Worm (Caenorhabditis elegans): Measurements from ENCODE around the gene C25F9.8.

Gene C25F9.8

ce11 chrV:19429605-19430004 lies 34.8 kb downstream of the C25F9.8 start (continued):
- no peak for TF ChIP-seq skn-1 (tag; optimal IDR thresholded peaks at IDR 0.05)
- TF ChIP-seq nhr-77 (tag; optimal IDR thresholded peaks at IDR 0.05) = no peak
- no peak for TF ChIP-seq snpc-4 (tag; optimal IDR thresholded peaks at IDR 0.05)
- TF ChIP-seq nhr-21 (tag; optimal IDR thresholded peaks at IDR 0.05) = no peak
- TF ChIP-seq nhr-25 (tag; optimal IDR thresholded peaks at IDR 0.05) = peak; percentile 54
- TF ChIP-seq egl-27 (tag; optimal IDR thresholded peaks at IDR 0.05) = no peak
- TF ChIP-seq peb-1 (tag; optimal IDR thresholded peaks at IDR 0.05) = no peak
- TF ChIP-seq unc-55 (GFP tag; optimal IDR thresholded peaks at IDR 0.05) = no peak
- TF ChIP-seq sma-3 (GFP tag; optimal IDR thresholded peaks at IDR 0.05) = no peak
- no peak for TF ChIP-seq aly-2 (tag; optimal IDR thresholded peaks at IDR 0.05)
- no peak for TF ChIP-seq blmp-1 (tag; optimal IDR thresholded peaks at IDR 0.05; ENCODE audit: insufficient read depth)
- TF ChIP-seq nhr-237 (tag; optimal IDR thresholded peaks at IDR 0.05) = no peak

DNA sequence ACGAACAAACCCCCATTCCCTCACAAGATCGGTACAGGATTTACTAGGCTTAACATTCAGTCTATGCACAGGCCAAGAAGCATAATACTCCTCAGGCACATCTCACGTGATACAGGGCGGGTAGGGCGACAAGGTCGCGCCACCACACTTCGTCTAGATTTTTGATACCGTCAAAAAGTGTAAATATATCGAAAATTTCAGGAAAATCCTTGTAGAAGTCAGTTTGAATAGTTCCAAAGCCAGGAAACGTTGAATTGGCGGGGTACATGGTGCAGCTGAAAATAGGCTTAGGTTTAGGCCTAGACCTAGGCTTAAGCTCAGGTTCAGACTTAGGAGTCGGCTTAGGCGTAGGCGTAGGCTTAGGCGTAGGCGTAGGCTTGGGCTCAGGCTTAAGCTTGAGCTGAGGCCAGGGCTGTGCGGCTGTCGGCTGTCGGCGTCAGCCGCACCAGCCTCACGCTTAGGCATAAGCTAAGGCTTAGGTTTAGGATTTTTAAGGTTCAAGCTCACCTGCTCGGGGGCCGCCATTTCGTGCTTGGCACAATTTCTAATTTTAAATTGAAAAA lies 35.6 kb downstream of the C25F9.8 start:
- TF ChIP-seq zag-1 (tag; optimal IDR thresholded peaks at IDR 0.05) (no peak), Y55F3AM.14 (GFP tag; optimal IDR thresholded peaks at IDR 0.05) (peak; percentile 5)

ce11 chrV:19431036-19431435 lies 36.2 kb downstream of the C25F9.8 start, which contains the start of gene srw-85:
srw-85 (minus strand) TSS chrV:19431136.
- TF ChIP-seq nhr-11 (tag; optimal IDR thresholded peaks at IDR 0.05) = no peak

DNA sequence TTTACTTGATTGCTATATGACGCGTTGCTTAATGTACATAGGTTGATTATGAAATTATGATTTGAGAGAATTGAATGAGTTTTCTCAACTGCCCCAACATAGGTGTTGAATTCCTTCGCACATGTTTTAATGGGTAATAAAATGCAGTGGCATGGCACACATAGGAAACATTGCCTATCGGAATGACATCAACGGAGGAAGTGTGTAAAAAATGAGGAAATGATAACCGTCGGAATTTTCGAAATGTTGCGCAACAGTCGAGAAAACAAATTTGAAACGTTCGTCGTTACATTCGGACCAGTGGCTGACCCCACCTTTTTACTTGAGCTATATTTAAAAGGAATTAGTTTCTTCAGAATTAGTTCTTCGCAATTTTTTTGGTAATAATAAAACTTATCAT lies 37.2 kb downstream of the C25F9.8 start:
- TF ChIP-seq nhr-237 (tag; optimal IDR thresholded peaks at IDR 0.05) = no peak
- peak; percentile 25 for TF ChIP-seq nhr-129 (tag; optimal IDR thresholded peaks at IDR 0.05)

- TF ChIP-seq elt-3 (tag; optimal IDR thresholded peaks at IDR 0.05) (no peak), lsy-2 (tag; optimal IDR thresholded peaks at IDR 0.05) (no peak), dmd-4 (tag; optimal IDR thresholded peaks at IDR 0.05) (no peak), Y55F3AM.14 (GFP tag; optimal IDR thresholded peaks at IDR 0.05) (no peak), F13H6.1 (tag; optimal IDR thresholded peaks at IDR 0.05) (no peak)
These were observed 38.1 kb downstream of the C25F9.8 start, which contains the start of gene C25F9.11 for ce11 chrV:19432972-19433371. C25F9.11 (minus strand) TSS chrV:19433072.

- TF ChIP-seq mdl-1 (tag; optimal IDR thresholded peaks at IDR 0.05) (no peak), fos-1 (tag; optimal IDR thresholded peaks at IDR 0.05) (peak; percentile 10)
These were observed 39.1 kb downstream of the C25F9.8 start, which contains the start of gene C25F9.16 for ce11 chrV:19433806-19434437. C25F9.16 (plus strand) TSS chrV:19434387.

ce11 chrV:19436307-19436706 lies 41.5 kb downstream of the C25F9.8 start, which contains the start of gene C25F9.14:
C25F9.14 (plus strand) TSS chrV:19436484.
- TF ChIP-seq fos-1 (tag; optimal IDR thresholded peaks at IDR 0.05) (peak; percentile 49), nhr-25 (tag; optimal IDR thresholded peaks at IDR 0.05) (no peak), nhr-129 (tag; optimal IDR thresholded peaks at IDR 0.05) (no peak), unc-55 (GFP tag; optimal IDR thresholded peaks at IDR 0.05) (no peak), C34F6.9 (tag; optimal IDR thresholded peaks at IDR 0.05) (no peak), ceh-16 (tag; optimal IDR thresholded peaks at IDR 0.05) (no peak)

DNA sequence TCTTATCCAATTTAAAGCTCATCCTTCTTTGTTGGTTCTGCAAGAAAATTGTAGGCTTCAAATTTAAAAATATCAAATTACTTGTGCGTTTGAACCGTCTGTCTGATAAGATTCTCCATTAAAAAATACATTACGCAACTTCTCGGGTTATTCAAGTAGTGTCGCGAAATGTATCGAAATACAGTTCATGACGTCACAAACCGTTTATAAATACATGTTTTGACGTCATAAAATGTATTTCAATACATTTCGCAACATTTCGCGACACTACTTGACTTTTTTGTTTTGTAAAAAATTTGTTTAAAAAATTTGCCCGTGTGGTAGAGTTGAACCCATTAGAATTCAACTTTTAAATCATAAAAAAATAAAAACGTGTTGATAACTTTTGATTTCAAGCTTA lies 48.7 kb downstream of the C25F9.8 start:
- TF ChIP-seq nhr-25 (tag; optimal IDR thresholded peaks at IDR 0.05) = no peak
- TF ChIP-seq ceh-82 (tag; optimal IDR thresholded peaks at IDR 0.05) = no peak
- TF ChIP-seq C34F6.9 (tag; optimal IDR thresholded peaks at IDR 0.05) = no peak
- no peak for TF ChIP-seq ama-1 (optimal IDR thresholded peaks at IDR 0.05)
- no peak for TF ChIP-seq unc-62 (GFP tag; optimal IDR thresholded peaks at IDR 0.05)
- no peak for TF ChIP-seq R02D3.7 (tag; optimal IDR thresholded peaks at IDR 0.05)
- TF ChIP-seq unc-39 (tag; optimal IDR thresholded peaks at IDR 0.05) = no peak
- no peak for TF ChIP-seq ztf-1 (GFP tag; conservative IDR thresholded peaks at IDR 0.05)
- no peak for TF ChIP-seq aly-2 (tag; optimal IDR thresholded peaks at IDR 0.05)
- TF ChIP-seq ztf-4 (tag; optimal IDR thresholded peaks at IDR 0.05) = no peak
- no peak for TF ChIP-seq lin-11 (tag; optimal IDR thresholded peaks at IDR 0.05)
- TF ChIP-seq unc-55 (GFP tag; optimal IDR thresholded peaks at IDR 0.05) = no peak
- TF ChIP-seq sem-4 (tag; optimal IDR thresholded peaks at IDR 0.05) = no peak

All from whole organism, L2 larva.